Worm (Caenorhabditis elegans): ENCODE data around the gene srd-15.

ce11 chrV:5928006-5928405, 21.9 kb upstream of the srd-15 start:
- TF ChIP-seq nhr-11 (tag; optimal IDR thresholded peaks at IDR 0.05) (no peak), mdl-1 (tag; optimal IDR thresholded peaks at IDR 0.05) (no peak), blmp-1 (tag; optimal IDR thresholded peaks at IDR 0.05; ENCODE audit: insufficient read depth) (no peak)
